Fruit fly (Drosophila melanogaster): ENCODE data around the gene Ir75b.
A peak's percentile ranks its signal among the peaks of the same experiment; 100 is the strongest.

Ir75b gene

DNA sequence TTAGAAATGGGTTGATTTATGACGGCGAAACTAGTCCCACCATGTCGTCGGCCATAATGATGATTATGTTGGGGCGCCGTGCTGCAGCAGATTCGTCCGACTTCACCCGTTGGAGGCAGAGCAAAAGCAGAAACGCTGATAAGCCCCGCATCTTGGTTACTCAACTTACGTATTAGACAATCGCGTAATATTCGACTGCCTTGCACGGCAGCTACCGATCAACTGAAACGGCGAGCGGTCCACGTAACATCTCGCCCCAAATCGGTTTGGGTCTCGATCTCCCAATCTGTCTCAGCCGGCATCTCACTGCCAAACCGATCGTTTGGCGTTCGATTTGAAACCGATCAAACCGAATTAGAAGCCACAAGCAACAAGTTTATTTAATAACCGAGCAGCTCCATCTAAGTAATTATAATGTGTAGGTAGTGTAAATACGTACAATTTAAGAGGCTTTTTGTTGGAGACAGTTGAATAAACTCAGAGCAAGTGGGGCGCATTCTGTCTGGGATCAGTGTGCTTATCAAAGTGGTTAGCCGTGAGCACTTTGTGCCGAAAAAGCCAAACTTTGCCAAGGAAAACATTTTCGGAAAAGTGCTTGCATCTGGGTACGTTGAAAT lies 11.3 kb downstream of the Ir75b start, which contains the start of gene CG32191:
Gene CG32191, minus strand, starts transcription at position 550 of the 617 bp plus-strand sequence.
- TF ChIP-seq CTCF (optimal IDR thresholded peaks at IDR 0.05) = no peak
- no peak for TF ChIP-seq CG8478 (optimal IDR thresholded peaks at IDR 0.05)

DNA sequence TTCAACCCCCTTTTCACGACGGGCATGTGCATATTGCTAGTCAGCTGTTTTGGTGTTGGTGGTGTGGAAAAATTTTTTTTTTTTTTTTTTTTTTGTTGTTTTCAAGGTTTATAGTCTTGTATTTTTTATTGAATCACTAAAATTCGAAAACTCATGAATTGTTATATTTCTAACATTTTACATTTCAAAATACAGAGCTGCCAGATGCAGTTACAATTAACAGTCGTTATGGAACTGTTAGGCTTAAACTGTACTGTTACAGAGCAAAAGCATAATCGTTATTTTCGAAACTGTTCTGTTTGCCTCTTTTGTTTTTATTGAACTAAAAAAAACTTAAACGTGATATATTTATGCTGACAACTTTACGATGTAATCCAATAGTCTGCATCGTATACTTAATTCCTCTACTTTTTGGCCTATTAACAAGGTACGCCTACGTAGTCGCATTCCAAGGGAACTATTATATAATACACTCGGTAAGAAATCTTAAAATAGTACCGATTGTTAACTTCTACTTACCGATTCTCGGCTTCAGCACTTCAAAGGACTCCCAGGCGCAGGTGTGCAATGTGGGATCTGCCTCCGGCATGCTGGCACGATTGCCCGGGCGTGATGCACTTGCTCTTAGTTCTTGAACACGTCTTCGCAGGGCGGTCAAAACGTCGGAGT lies 13.5 kb downstream of the Ir75b start, which contains the start of gene CG32187:
Gene CG32187, minus strand, starts transcription at position 9 of the 669 bp plus-strand sequence.
- TF ChIP-seq CTCF (optimal IDR thresholded peaks at IDR 0.05) = no peak
- TF ChIP-seq CG8478 (optimal IDR thresholded peaks at IDR 0.05) = no peak

DNA sequence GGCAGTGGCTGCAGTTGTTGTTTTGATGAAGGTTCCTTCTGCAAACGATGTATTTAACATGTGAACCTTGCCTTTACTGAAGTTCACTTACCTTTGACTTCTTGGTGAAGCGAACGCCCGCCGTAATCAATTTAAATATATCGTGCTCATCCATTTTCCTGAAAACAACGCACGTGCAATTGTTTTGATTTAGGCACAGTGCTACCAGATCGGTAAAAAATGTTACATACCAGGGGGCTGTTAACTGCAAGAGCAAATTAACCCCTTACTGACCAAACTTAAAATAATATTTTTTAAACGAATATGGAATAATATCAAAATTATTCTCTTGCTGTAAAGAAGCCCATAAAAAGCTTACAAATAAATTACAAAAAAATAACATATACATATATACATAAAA lies 15.5 kb downstream of the Ir75b start, which contains the start of gene ais:
Gene ais, minus strand, starts transcription at position 205 of the 400 bp plus-strand sequence.
- TF ChIP-seq CTCF (optimal IDR thresholded peaks at IDR 0.05) (no peak), CG8478 (optimal IDR thresholded peaks at IDR 0.05) (no peak)

DNA sequence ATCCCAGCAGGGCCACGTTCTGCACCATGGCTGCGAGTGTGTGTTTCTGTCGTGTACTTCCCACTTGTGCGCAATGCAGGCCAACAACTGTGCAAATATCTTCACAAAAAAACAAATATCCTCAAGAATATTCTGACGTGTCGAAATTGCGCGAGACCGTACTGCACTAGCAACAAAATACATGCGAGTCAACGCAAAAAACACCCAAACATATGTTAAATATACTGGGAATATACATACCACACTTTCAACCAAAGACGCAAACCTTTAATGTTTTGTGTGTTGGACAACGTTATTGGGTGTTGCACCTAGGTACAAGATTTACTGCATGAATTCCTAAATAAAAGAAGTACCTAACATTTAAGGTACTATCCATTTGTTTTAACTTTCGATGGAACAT lies 17.9 kb downstream of the Ir75b start, which contains the start of gene NUCB1:
Gene NUCB1, minus strand, starts transcription at position 173 of the 400 bp plus-strand sequence.
- TF ChIP-seq CG8478 (optimal IDR thresholded peaks at IDR 0.05) = no peak
- TF ChIP-seq CTCF (optimal IDR thresholded peaks at IDR 0.05) = peak; percentile 39 to 51

DNA sequence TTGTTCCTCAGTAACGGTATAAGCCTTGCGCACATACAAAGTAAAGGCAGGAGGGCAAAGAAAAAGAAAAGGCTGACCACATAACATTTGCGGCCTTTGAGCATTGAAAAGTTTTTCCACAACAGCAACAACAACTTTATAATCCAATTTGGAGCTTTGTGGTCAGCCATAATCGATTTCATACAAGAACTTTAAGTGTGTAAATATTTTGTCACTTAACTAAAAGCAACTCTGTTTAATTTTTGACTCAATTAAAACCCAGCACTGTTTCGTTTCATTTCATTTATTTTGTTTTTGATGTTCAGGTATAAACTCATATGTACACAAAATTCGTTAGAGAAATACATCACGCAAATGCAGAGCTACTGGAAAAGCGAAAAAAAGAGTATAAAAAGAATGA lies 22.5 kb downstream of the Ir75b start, which contains the start of gene CG42816:
Gene CG42816, minus strand, starts transcription at position 101 of the 400 bp plus-strand sequence.
- no peak for TF ChIP-seq CTCF (optimal IDR thresholded peaks at IDR 0.05)
- TF ChIP-seq CG8478 (optimal IDR thresholded peaks at IDR 0.05) = no peak

DNA sequence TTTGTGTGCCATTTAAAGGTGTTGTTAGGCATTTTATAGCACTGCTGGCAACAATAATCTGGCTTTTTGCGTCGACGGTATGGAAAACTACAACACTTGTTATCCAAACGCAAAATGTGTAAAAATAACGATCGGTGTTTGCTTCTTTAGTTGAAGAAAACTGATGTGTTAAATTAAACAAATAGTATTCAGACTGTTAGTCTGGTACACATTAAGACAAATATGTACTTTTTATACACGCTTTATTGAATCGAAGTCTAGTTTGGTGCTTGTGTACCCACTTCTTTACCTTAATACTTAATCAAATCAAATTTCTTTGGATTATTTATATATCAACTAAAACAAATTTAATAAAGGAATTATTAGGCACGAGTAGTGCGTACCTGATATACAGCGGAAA lies 28.5 kb downstream of the Ir75b start:
- TF ChIP-seq CG8478 (optimal IDR thresholded peaks at IDR 0.05) (no peak), CTCF (optimal IDR thresholded peaks at IDR 0.05) (no peak)

DNA sequence AAGACGTTTGTCGTGTGGAACGTTAAGA lies 28.7 kb downstream of the Ir75b start, which contains the start of gene CG42815:
Gene CG42815, minus strand, starts transcription at position 20 of the 28 bp plus-strand sequence.
- TF ChIP-seq CG8478 (optimal IDR thresholded peaks at IDR 0.05) = no peak
- TF ChIP-seq CTCF (optimal IDR thresholded peaks at IDR 0.05) = no peak

DNA sequence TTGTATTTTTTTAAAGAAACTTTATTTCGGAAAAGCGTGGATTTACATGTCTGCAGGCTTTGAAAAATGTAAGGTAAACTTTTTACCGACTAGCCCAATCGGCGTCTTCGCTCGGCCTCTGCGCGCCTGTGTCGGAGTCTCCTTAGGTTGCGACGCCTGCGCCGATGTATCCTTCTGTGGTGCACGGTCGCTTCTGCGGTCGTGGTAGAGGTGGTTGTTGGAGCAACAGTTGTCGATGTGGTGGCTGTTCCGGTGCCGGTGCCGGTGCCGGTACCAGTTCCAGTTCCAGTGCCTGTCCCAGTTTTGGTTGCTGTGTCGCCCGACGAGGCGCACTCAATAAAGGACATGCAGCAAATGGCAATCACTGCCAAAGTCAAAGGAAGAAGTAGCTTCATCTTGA lies 28.9 kb downstream of the Ir75b start:
- TF ChIP-seq CTCF (optimal IDR thresholded peaks at IDR 0.05) (no peak), CG8478 (optimal IDR thresholded peaks at IDR 0.05) (no peak)

Measured in S2 (cell line).